Fruit fly (Drosophila melanogaster) whole organism, prepupa: Measurements from ENCODE around the gene Vps15.

Experiments used
- Blimp-1 ChIP-seq: fragments of 200-800 bp; sonication (Bioruptor generic); optimal IDR thresholded peaks from 3 replicates; lab custom pipeline; 2017; ENCODE audit warnings: missing biosample characterization, missing genetic modification characterization, mild to moderate bottlenecking, moderate library complexity, missing genetic modification reagents
- CG10631 ChIP-seq: fragments of 200-800 bp; sonication (Bioruptor generic); optimal IDR thresholded peaks from 2 replicates; lab custom pipeline; 2016; ENCODE audit warnings: missing biosample characterization, missing genetic modification characterization
- CG10669 ChIP-seq: fragments of 200-800 bp; sonication (Bioruptor generic); optimal IDR thresholded peaks from 3 replicates; lab custom pipeline; 2018; ENCODE audit warnings: missing biosample characterization, mild to moderate bottlenecking, missing genetic modification characterization, moderate library complexity
- CG11294 ChIP-seq: fragments of 200-800 bp; sonication (Bioruptor generic); IDR thresholded peaks from 2 replicates; pipeline ENCODE4 v1.3.6; 2022; ENCODE audit warnings: missing biosample characterization, missing genetic modification characterization
- CG11762 ChIP-seq: fragments of 200-800 bp; sonication (Bioruptor generic); optimal IDR thresholded peaks from 3 replicates; lab custom pipeline; 2016; ENCODE audit warnings: missing biosample characterization, missing genetic modification characterization; ENCODE audit not compliant: insufficient read depth
- CG1621 ChIP-seq: fragments of 200-800 bp; sonication (Bioruptor generic); optimal IDR thresholded peaks from 3 replicates; lab custom pipeline; 2018; ENCODE audit warnings: missing biosample characterization, mild to moderate bottlenecking, missing genetic modification characterization
- CG3032 ChIP-seq: fragments of 200-800 bp; optimal IDR thresholded peaks from 2 replicates; lab custom pipeline; 2019; ENCODE audit warnings: missing biosample characterization, mild to moderate bottlenecking, missing genetic modification characterization, moderate library complexity
- CG31627 ChIP-seq: fragments of 200-800 bp; sonication (Bioruptor generic); optimal IDR thresholded peaks from 3 replicates; lab custom pipeline; 2016; ENCODE audit warnings: missing biosample characterization, missing genetic modification characterization
- CG34406 ChIP-seq: fragments of 200-800 bp; sonication (Bioruptor generic); optimal IDR thresholded peaks from 3 replicates; lab custom pipeline; 2016; ENCODE audit warnings: missing biosample characterization, missing genetic modification characterization
- CG4318 ChIP-seq: fragments of 200-800 bp; sonication (Bioruptor generic); optimal IDR thresholded peaks from 3 replicates; lab custom pipeline; 2017; ENCODE audit warnings: missing biosample characterization, mild to moderate bottlenecking, missing genetic modification characterization
- CG6163 ChIP-seq: fragments of 200-800 bp; sonication (Bioruptor generic); IDR thresholded peaks from 3 replicates; pipeline ENCODE4 v1.3.6; 2022; ENCODE audit warnings: missing biosample characterization, missing genetic modification characterization
- CG6276 ChIP-seq: fragments of 200-800 bp; sonication (Bioruptor generic); optimal IDR thresholded peaks from 2 replicates; lab custom pipeline; 2017; ENCODE audit warnings: missing biosample characterization, mild to moderate bottlenecking, missing genetic modification characterization
- CG6792 ChIP-seq: fragments of 200-800 bp; sonication (Bioruptor generic); optimal IDR thresholded peaks from 3 replicates; lab custom pipeline; 2016; ENCODE audit warnings: missing biosample characterization, missing genetic modification characterization
- CG6808 ChIP-seq: fragments of 200-800 bp; sonication (Bioruptor generic); optimal IDR thresholded peaks from 3 replicates; lab custom pipeline; 2017; ENCODE audit warnings: missing biosample characterization, missing genetic modification characterization, mild to moderate bottlenecking, moderate library complexity, missing genetic modification reagents
- CG7368 ChIP-seq: fragments of 200-800 bp; sonication (Bioruptor generic); optimal IDR thresholded peaks from 3 replicates; lab custom pipeline; 2016; ENCODE audit warnings: missing biosample characterization, missing genetic modification characterization
- CG8119 ChIP-seq: fragments of 200-800 bp; sonication (Bioruptor generic); IDR thresholded peaks from 3 replicates; pipeline ENCODE4 v1.3.6; 2022; ENCODE audit warnings: missing biosample characterization, missing genetic modification characterization
- CG9139 ChIP-seq: fragments of 200-800 bp; sonication (Bioruptor generic); optimal IDR thresholded peaks from 3 replicates; lab custom pipeline; 2017; ENCODE audit warnings: missing biosample characterization, mild to moderate bottlenecking, missing genetic modification characterization
- Eip78C ChIP-seq: fragments of 200-800 bp; sonication (Bioruptor generic); peaks from one replicate; lab custom pipeline; 2016; ENCODE audit warnings: missing biosample characterization, missing genetic modification characterization
- Eip93F ChIP-seq: fragments of 200-800 bp; sonication (Bioruptor generic); optimal IDR thresholded peaks from 2 replicates; lab custom pipeline; 2016; ENCODE audit warnings: missing biosample characterization, mild to moderate bottlenecking, missing genetic modification characterization
- Ets21C ChIP-seq: fragments of 200-800 bp; sonication (Bioruptor generic); optimal IDR thresholded peaks from 3 replicates; lab custom pipeline; 2016; ENCODE audit warnings: missing biosample characterization, missing genetic modification characterization
- Ets96B ChIP-seq: fragments of 200-800 bp; optimal IDR thresholded peaks from 2 replicates; lab custom pipeline; 2019; ENCODE audit warnings: missing biosample characterization, mild to moderate bottlenecking, missing genetic modification characterization, moderate library complexity
- Gug ChIP-seq: fragments of 200-800 bp; sonication (Bioruptor generic); IDR thresholded peaks from 2 replicates; pipeline ENCODE4 v1.3.6; 2022; ENCODE audit warnings: missing biosample characterization, missing genetic modification characterization
- Hr38 ChIP-seq: sonication (Bioruptor generic); optimal IDR thresholded peaks from 2 replicates; lab custom pipeline; 2016; ENCODE audit warnings: missing biosample characterization, missing genetic modification characterization
- Hr39 ChIP-seq: fragments of 200-800 bp; sonication (Bioruptor generic); optimal IDR thresholded peaks from 2 replicates; lab custom pipeline; 2016; ENCODE audit warnings: missing biosample characterization, missing genetic modification characterization
- Hr4 ChIP-seq: fragments of 200-800 bp; sonication (Bioruptor generic); optimal IDR thresholded peaks from 3 replicates; lab custom pipeline; 2016; ENCODE audit warnings: missing biosample characterization, missing genetic modification characterization
- Lpt ChIP-seq: fragments of 200-800 bp; sonication (Bioruptor generic); optimal IDR thresholded peaks from 3 replicates; lab custom pipeline; 2016; ENCODE audit warnings: missing biosample characterization, missing genetic modification characterization
- Met ChIP-seq: fragments of 200-800 bp; sonication (Bioruptor generic); optimal IDR thresholded peaks from 3 replicates; lab custom pipeline; 2016; ENCODE audit warnings: missing biosample characterization, missing genetic modification characterization
- OdsH ChIP-seq: fragments of 200-800 bp; sonication (Bioruptor generic); optimal IDR thresholded peaks from 3 replicates; lab custom pipeline; 2016; ENCODE audit warnings: missing biosample characterization, missing genetic modification characterization
- Smox ChIP-seq: fragments of 200-800 bp; sonication (Bioruptor generic); optimal IDR thresholded peaks from 3 replicates; lab custom pipeline; 2016; ENCODE audit warnings: missing biosample characterization, missing genetic modification characterization
- Sox102F ChIP-seq: fragments of 200-800 bp; sonication (Bioruptor generic); optimal IDR thresholded peaks from 2 replicates; lab custom pipeline; 2016; ENCODE audit warnings: missing biosample characterization, mild to moderate bottlenecking, missing genetic modification characterization
- Sox15 ChIP-seq: fragments of 200-800 bp; sonication (Bioruptor generic); optimal IDR thresholded peaks from 3 replicates; lab custom pipeline; 2016; ENCODE audit warnings: missing biosample characterization, missing genetic modification characterization
- achi ChIP-seq: fragments of 200-800 bp; sonication (Bioruptor generic); optimal IDR thresholded peaks from 3 replicates; lab custom pipeline; 2016; ENCODE audit warnings: missing biosample characterization, missing genetic modification characterization
- acj6 ChIP-seq: fragments of 200-800 bp; sonication (Bioruptor generic); optimal IDR thresholded peaks from 3 replicates; lab custom pipeline; 2016; ENCODE audit warnings: missing biosample characterization, missing genetic modification characterization
- cyc ChIP-seq: fragments of 200-800 bp; sonication (Bioruptor generic); optimal IDR thresholded peaks from 3 replicates; lab custom pipeline; 2016; ENCODE audit warnings: missing biosample characterization, missing genetic modification characterization
- dac ChIP-seq: fragments of 200-800 bp; sonication (Bioruptor generic); optimal IDR thresholded peaks from 2 replicates; lab custom pipeline; 2017; ENCODE audit warnings: missing biosample characterization, mild to moderate bottlenecking, missing genetic modification characterization
- dsx ChIP-seq: fragments of 200-800 bp; optimal IDR thresholded peaks from 3 replicates; lab custom pipeline; 2019; ENCODE audit warnings: missing biosample characterization, mild to moderate bottlenecking, missing genetic modification characterization, moderate library complexity; ENCODE audit not compliant: poor library complexity, severe bottlenecking
- eg ChIP-seq: fragments of 200-800 bp; sonication (Bioruptor generic); IDR thresholded peaks from 3 replicates; pipeline ENCODE4 v1.3.6; 2022; ENCODE audit warnings: missing biosample characterization, missing genetic modification characterization
- esn ChIP-seq: fragments of 200-800 bp; sonication (Bioruptor generic); optimal IDR thresholded peaks from 2 replicates; lab custom pipeline; 2016; ENCODE audit warnings: missing biosample characterization, mild to moderate bottlenecking, missing genetic modification characterization, moderate library complexity
- fd59A ChIP-seq: fragments of 200-800 bp; sonication (Bioruptor generic); optimal IDR thresholded peaks from 2 replicates; lab custom pipeline; 2017; ENCODE audit warnings: missing biosample characterization, mild to moderate bottlenecking, missing genetic modification characterization, missing genetic modification reagents
- fd85E ChIP-seq: fragments of 200-800 bp; sonication (Bioruptor generic); optimal IDR thresholded peaks from 3 replicates; lab custom pipeline; 2016; ENCODE audit warnings: missing biosample characterization, missing genetic modification characterization
- lz ChIP-seq: fragments of 200-800 bp; sonication (Bioruptor generic); optimal IDR thresholded peaks from 3 replicates; lab custom pipeline; 2016; ENCODE audit warnings: missing biosample characterization, missing genetic modification characterization
- pdm3 ChIP-seq: fragments of 200-800 bp; sonication (Bioruptor generic); optimal IDR thresholded peaks from 3 replicates; lab custom pipeline; 2016; ENCODE audit warnings: missing biosample characterization, missing genetic modification characterization
- ss ChIP-seq, 2 experiments: fragments of 200-800 bp; sonication (Bioruptor generic); optimal IDR thresholded peaks; 2 replicates in 1 of 2; 3 replicates in 1 of 2; lab custom pipeline; 2017 to 2018; ENCODE audit warnings: mild to moderate bottlenecking in 2 of 2, missing biosample characterization in 2 of 2, missing genetic modification characterization in 2 of 2, moderate library complexity in 1 of 2
- topi ChIP-seq: fragments of 200-800 bp; sonication (Bioruptor generic); optimal IDR thresholded peaks from 3 replicates; lab custom pipeline; 2016; ENCODE audit warnings: missing biosample characterization, missing genetic modification characterization
- vri ChIP-seq: fragments of 200-800 bp; sonication (Bioruptor generic); optimal IDR thresholded peaks from 3 replicates; lab custom pipeline; 2016; ENCODE audit warnings: missing biosample characterization, mild to moderate bottlenecking, missing genetic modification characterization

Gene Vps15

dm6 chr3R:9249025-9249735 lies 3.5 kb upstream of the Vps15 start (continued):
- TF ChIP-seq Hr4 (GFP tag; lab: Kevin White, UChicago) = no peak
- TF ChIP-seq CG1621 (tag; lab: Kevin White, UChicago) = no peak
- peak; percentile 26 for TF ChIP-seq lz (GFP tag; lab: Kevin White, UChicago)
- peak; percentile 62 for TF ChIP-seq esn (GFP tag; lab: Kevin White, UChicago)
- no peak for TF ChIP-seq dac (GFP tag; lab: Kevin White, UChicago)
- peak; percentile 33 for TF ChIP-seq acj6 (GFP tag; lab: Kevin White, UChicago)
- TF ChIP-seq Sox102F = peak; percentile 56
- TF ChIP-seq CG6163 (GFP tag; lab: Robert Waterston, UW) = no peak
- TF ChIP-seq CG34406 (GFP tag; lab: Kevin White, UChicago) = peak; percentile 4
- TF ChIP-seq CG11294 (GFP tag; lab: Robert Waterston, UW) = no peak
- no peak for TF ChIP-seq Gug (GFP tag; lab: Robert Waterston, UW)

dm6 chr3R:9246879-9247621 lies 1.4 kb upstream of the Vps15 start:
- TF ChIP-seq Ets96B (tag; lab: Kevin White, UChicago) = peak; percentile 71
- TF ChIP-seq CG1621 (tag; lab: Kevin White, UChicago) = peak; percentile 54
- TF ChIP-seq eg (GFP tag; lab: Robert Waterston, UW) = peak; percentile 78
- TF ChIP-seq CG7368 (GFP tag; lab: Kevin White, UChicago) = peak; percentile 58
- peak; percentile 93 for TF ChIP-seq Sox102F
- peak; percentile 81 for TF ChIP-seq vri (GFP tag; lab: Kevin White, UChicago)
- TF ChIP-seq CG6276 (GFP tag; lab: Kevin White, UChicago) = peak; percentile 79
- peak; percentile 73 for TF ChIP-seq OdsH
- peak; percentile 49 for TF ChIP-seq CG4318
- TF ChIP-seq acj6 (GFP tag; lab: Kevin White, UChicago) = peak; percentile 81
- TF ChIP-seq CG10669 (GFP tag; lab: Kevin White, UChicago) = peak; percentile 63
- TF ChIP-seq Ets21C = peak; percentile 81
- peak; percentile 95 for TF ChIP-seq esn (GFP tag; lab: Kevin White, UChicago)
- TF ChIP-seq Eip93F (GFP tag; lab: Kevin White, UChicago) = peak; percentile 68
- TF ChIP-seq achi (GFP tag; lab: Kevin White, UChicago) = peak; percentile 87
- TF ChIP-seq fd59A (GFP tag; lab: Kevin White, UChicago) = peak; percentile 33
- peak; percentile 86 for TF ChIP-seq cyc
- peak; percentile 59 to 72 for TF ChIP-seq ss (GFP tag; optimal IDR thresholded peaks at IDR 0.05; lab: Kevin White, UChicago)
- TF ChIP-seq Lpt (GFP tag; lab: Kevin White, UChicago) = peak; percentile 69
- TF ChIP-seq CG6792 (GFP tag; lab: Kevin White, UChicago) = peak; percentile 87
- TF ChIP-seq Eip78C = peak; percentile 96
- TF ChIP-seq CG9139 (GFP tag; lab: Kevin White, UChicago) = peak; percentile 56
- TF ChIP-seq Sox15 (GFP tag; lab: Kevin White, UChicago) = peak; percentile 46
- peak; percentile 91 for TF ChIP-seq Smox (GFP tag; lab: Kevin White, UChicago)
- peak; percentile 94 for TF ChIP-seq Met (GFP tag; lab: Kevin White, UChicago)
- peak; percentile 82 for TF ChIP-seq CG10631 (GFP tag; lab: Kevin White, UChicago)
- peak; percentile 79 for TF ChIP-seq CG11762
- peak; percentile 76 for TF ChIP-seq CG6808 (GFP tag; lab: Kevin White, UChicago)
- peak; percentile 73 for TF ChIP-seq dsx (GFP tag; lab: Kevin White, UChicago)
- peak; percentile 89 for TF ChIP-seq lz (GFP tag; lab: Kevin White, UChicago)
- TF ChIP-seq Gug (GFP tag; lab: Robert Waterston, UW) = peak; percentile 51
- TF ChIP-seq Hr39 (GFP tag; lab: Kevin White, UChicago) = peak; percentile 82
- TF ChIP-seq Blimp-1 = peak; percentile 79
- peak; percentile 86 for TF ChIP-seq CG31627 (GFP tag; lab: Kevin White, UChicago)
- peak; percentile 94 for TF ChIP-seq topi
- peak; percentile 81 for TF ChIP-seq pdm3
- peak; percentile 28 for TF ChIP-seq fd85E (GFP tag; lab: Kevin White, UChicago)
- TF ChIP-seq CG6163 (GFP tag; lab: Robert Waterston, UW) = peak; percentile 85
- peak; percentile 83 for TF ChIP-seq CG34406 (GFP tag; lab: Kevin White, UChicago)
- no peak for TF ChIP-seq Hr38 (GFP tag; lab: Kevin White, UChicago)
- TF ChIP-seq CG11294 (GFP tag; lab: Robert Waterston, UW) = no peak
- TF ChIP-seq CG8119 (GFP tag; lab: Robert Waterston, UW) = peak; percentile 84
- TF ChIP-seq CG3032 (tag; lab: Kevin White, UChicago) = peak; percentile 66
